Fruit fly (Drosophila melanogaster): ENCODE results near the gene Papst2.

Papst2 gene

dm6 chr3L:17006250-17006693 lies 36.3 kb upstream of the Papst2 start (continued):
- peak; percentile 39 for TF ChIP-seq exex (tag; optimal IDR thresholded peaks at IDR 0.05)
- TF ChIP-seq prd (optimal IDR thresholded peaks at IDR 0.05), result no peak
- 0 out of 3 replicates have a peak, but pooled peaks have one; percentile 21 for TF ChIP-seq prd (GFP tag; IDR thresholded peaks at IDR 0.05)
- TF ChIP-seq ttk (GFP tag; IDR thresholded peaks at IDR 0.05), result peak; percentile 24; the same call in 1 of the 2 replicates
- no peak for TF ChIP-seq CG9609 (GFP tag; optimal IDR thresholded peaks at IDR 0.05)
- peak; percentile 83 for TF ChIP-seq sug (tag; optimal IDR thresholded peaks at IDR 0.05)
- no peak for TF ChIP-seq CG1647 (GFP tag; optimal IDR thresholded peaks at IDR 0.05)
- TF ChIP-seq Asciz (GFP tag; optimal IDR thresholded peaks at IDR 0.05), result peak; percentile 2
- no peak for TF ChIP-seq grau (tag; optimal IDR thresholded peaks at IDR 0.05)
- no peak for TF ChIP-seq CG6254 (GFP tag; optimal IDR thresholded peaks at IDR 0.05)
- no peak for TF ChIP-seq CG6765 (GFP tag; optimal IDR thresholded peaks at IDR 0.05)
- TF ChIP-seq HmgZ (tag; optimal IDR thresholded peaks at IDR 0.05), result peak; percentile 15
- no peak for TF ChIP-seq crp (GFP tag; optimal IDR thresholded peaks at IDR 0.05)
- peak; percentile 34 for TF ChIP-seq CG13296 (GFP tag; optimal IDR thresholded peaks at IDR 0.05)
- TF ChIP-seq TFAM (GFP tag; optimal IDR thresholded peaks at IDR 0.05), result no peak
- 0 out of 3 replicates have a peak, but pooled peaks have one; percentile 38 for TF ChIP-seq ken (GFP tag; IDR thresholded peaks at IDR 0.05)
- no peak for TF ChIP-seq ash1 (GFP tag; optimal IDR thresholded peaks at IDR 0.05)
- peak; percentile 66 for TF ChIP-seq mirr (GFP tag; optimal IDR thresholded peaks at IDR 0.05)
- peak; percentile 14 for TF ChIP-seq CG7928 (GFP tag; optimal IDR thresholded peaks at IDR 0.05)
- peak; percentile 12 for TF ChIP-seq BtbVII (GFP tag; optimal IDR thresholded peaks at IDR 0.05)
- TF ChIP-seq CG3847 (GFP tag; IDR thresholded peaks at IDR 0.05), result 0 out of 2 replicates have a peak, but pooled peaks have one; percentile 32
- TF ChIP-seq sima (GFP tag; optimal IDR thresholded peaks at IDR 0.05), result no peak
- no peak for TF ChIP-seq CG11696 (GFP tag; IDR thresholded peaks at IDR 0.05)
- TF ChIP-seq Ptx1 (GFP tag; IDR thresholded peaks at IDR 0.05), result 0 out of 2 replicates have a peak, but pooled peaks have one; percentile 31
- TF ChIP-seq lmd (GFP tag; IDR thresholded peaks at IDR 0.05), result peak; percentile 30; the same call in 1 of the 2 replicates
- TF ChIP-seq bbx (GFP tag; IDR thresholded peaks at IDR 0.05; ENCODE audit: partially characterized antibody), result no peak
- peak; percentile 31; the same call in 1 of the 2 replicates for TF ChIP-seq Drgx (GFP tag; IDR thresholded peaks at IDR 0.05)
- no peak for TF ChIP-seq CG18764 (GFP tag; optimal IDR thresholded peaks at IDR 0.05)
- TF ChIP-seq Side (GFP tag; optimal IDR thresholded peaks at IDR 0.05), result no peak
- peak; percentile 40 for TF ChIP-seq CG7987 (GFP tag; optimal IDR thresholded peaks at IDR 0.05)
- TF ChIP-seq vvl (GFP tag; IDR thresholded peaks at IDR 0.05), result 0 out of 2 replicates have a peak, but pooled peaks have one; percentile 42
- TF ChIP-seq en (GFP tag; optimal IDR thresholded peaks at IDR 0.05), result no peak
- no peak for TF ChIP-seq CG8924 (tag; optimal IDR thresholded peaks at IDR 0.05)
- TF ChIP-seq Hr78 (GFP tag; optimal IDR thresholded peaks at IDR 0.05), result peak in 1 of 2 experiments; percentile 35
- peak; percentile 34 for TF ChIP-seq CG12071 (GFP tag; optimal IDR thresholded peaks at IDR 0.05)
- peak; percentile 17; the same call in 1 of the 2 replicates for TF ChIP-seq wor (GFP tag; IDR thresholded peaks at IDR 0.05)
- no peak for TF ChIP-seq unc-4 (GFP tag; IDR thresholded peaks at IDR 0.05; ENCODE audit: partially characterized antibody)
- no peak for TF ChIP-seq Mrtf (GFP tag; IDR thresholded peaks at IDR 0.05)
- TF ChIP-seq otp (GFP tag; IDR thresholded peaks at IDR 0.05), result no peak
- TF ChIP-seq Opbp (GFP tag; IDR thresholded peaks at IDR 0.05; ENCODE audit: partially characterized antibody), result no peak
- no peak for TF ChIP-seq CG30431 (GFP tag; optimal IDR thresholded peaks at IDR 0.05)
- no peak for TF ChIP-seq Sry-δ (GFP tag; optimal IDR thresholded peaks at IDR 0.05)
- TF ChIP-seq Hmr (GFP tag; optimal IDR thresholded peaks at IDR 0.05), result no peak
- 0 out of 3 replicates have a peak, but pooled peaks have one; percentile 50 for TF ChIP-seq z (GFP tag; IDR thresholded peaks at IDR 0.05)
- TF ChIP-seq sob (GFP tag; IDR thresholded peaks at IDR 0.05), result 0 out of 2 replicates have a peak, but pooled peaks have one; percentile 43
- TF ChIP-seq Pdp1 (GFP tag; optimal IDR thresholded peaks at IDR 0.05), result peak in 1 of 2 experiments; percentile 8
- TF ChIP-seq row (GFP tag; IDR thresholded peaks at IDR 0.05), result peak; percentile 60
- TF ChIP-seq zfh1 (GFP tag; IDR thresholded peaks at IDR 0.05), result 0 out of 3 replicates have a peak, but pooled peaks have one; percentile 21
- TF ChIP-seq CG9932 (GFP tag; IDR thresholded peaks at IDR 0.05), result peak; percentile 50
- TF ChIP-seq B-H1 (GFP tag; IDR thresholded peaks at IDR 0.05), result peak; percentile 11; the same call in 1 of the 3 replicates

Measured in whole organism, embryonic.